Worm (Caenorhabditis elegans) whole organism, mixed stage, embryonic: ENCODE results near the gene R07G3.7.

Experiments used
- blmp-1 ChIP-seq: fragments of 150-350 bp; optimal IDR thresholded peaks from 2 replicates; lab custom pipeline; 2014; ENCODE audit warnings: missing biosample characterization, missing genetic modification characterization
- ham-2 ChIP-seq: fragments of 200-800 bp; sonication (Bioruptor generic); optimal IDR thresholded peaks from 2 replicates; lab custom pipeline; 2018; ENCODE audit warnings: mild to moderate bottlenecking, missing genetic modification characterization, missing compliant biosample characterization
- lin-13 ChIP-seq: fragments of 150-350 bp; optimal IDR thresholded peaks from 2 replicates; lab custom pipeline; 2014; ENCODE audit warnings: missing biosample characterization, missing genetic modification characterization
- nhr-12 ChIP-seq: fragments of 150-350 bp; optimal IDR thresholded peaks from 2 replicates; lab custom pipeline; 2014; ENCODE audit warnings: missing biosample characterization, missing genetic modification characterization
- unc-39 ChIP-seq: fragments of 150-350 bp; optimal IDR thresholded peaks from 2 replicates; lab custom pipeline; 2014; ENCODE audit warnings: missing biosample characterization, missing genetic modification characterization

DNA sequence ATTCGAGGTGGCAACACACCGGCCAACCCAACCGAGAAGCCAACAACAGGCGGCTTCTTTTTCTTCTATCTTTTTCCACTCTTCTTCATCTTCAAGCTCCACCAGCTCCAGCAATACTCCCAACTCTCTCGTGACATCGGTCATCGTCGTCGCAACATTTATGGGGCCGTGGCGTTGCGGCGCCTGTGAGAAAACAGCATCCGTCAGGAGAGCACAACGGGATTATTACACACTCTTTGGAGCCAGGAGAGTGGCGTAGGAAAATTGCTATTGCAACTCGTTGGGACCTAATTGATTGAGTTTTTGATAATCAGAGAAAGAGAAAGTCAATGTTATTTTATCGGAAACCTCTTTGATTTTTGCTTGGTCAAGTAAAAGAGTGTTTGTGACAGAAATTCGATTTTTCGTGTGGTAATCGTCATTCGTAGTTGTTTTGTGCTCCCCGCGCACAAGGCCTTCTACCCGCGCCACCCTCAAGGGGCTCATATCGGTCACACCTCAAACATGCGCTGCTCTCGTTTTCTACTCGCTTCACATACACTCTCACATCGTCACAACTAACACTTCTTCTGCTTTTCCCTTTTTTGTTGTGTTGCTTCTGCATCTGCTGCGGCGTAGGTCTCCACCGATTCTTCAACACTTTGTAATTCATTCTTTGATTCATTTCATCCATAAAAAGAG lies 26.8 kb upstream of the R07G3.7 start:
- no peak for TF ChIP-seq nhr-12 (tag; lab: Kevin White, UChicago)
- TF ChIP-seq ham-2 (GFP tag; lab: Kevin White, UChicago) = no peak
- no peak for TF ChIP-seq blmp-1 (tag; lab: Kevin White, UChicago)
- no peak for TF ChIP-seq lin-13 (tag; lab: Kevin White, UChicago)
- TF ChIP-seq unc-39 = no peak
